Fruit fly (Drosophila melanogaster): ENCODE data around the gene Alr.

Gene Alr

DNA sequence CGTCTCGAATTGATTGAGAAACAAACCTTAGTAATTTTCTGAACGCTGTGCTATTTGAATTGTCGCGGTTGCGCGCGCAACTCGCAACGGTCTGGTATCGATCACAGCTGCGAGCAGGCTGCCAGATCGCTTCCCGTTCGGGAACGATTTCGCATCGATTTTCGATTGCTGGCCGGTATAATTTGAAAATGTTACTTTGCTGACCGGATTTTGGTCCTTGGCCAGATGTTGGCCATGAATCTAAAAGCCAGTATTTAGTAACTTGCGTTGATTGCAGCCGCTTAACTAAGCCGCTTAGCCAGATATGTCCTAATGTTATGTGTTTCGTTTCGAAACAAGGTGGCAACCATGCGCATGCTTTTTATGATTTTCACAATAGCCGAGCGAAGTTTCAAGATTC is 451 bp downstream of the Alr start (continued):
- TF ChIP-seq CrebB (tag; optimal IDR thresholded peaks at IDR 0.05) (no peak), CG1602 (GFP tag; optimal IDR thresholded peaks at IDR 0.05) (no peak), rib (GFP tag; IDR thresholded peaks at IDR 0.05) (no peak), PHDP (tag; optimal IDR thresholded peaks at IDR 0.05) (no peak), CG9727 (GFP tag; optimal IDR thresholded peaks at IDR 0.05) (no peak), CG7839 (tag; optimal IDR thresholded peaks at IDR 0.05) (no peak), CG12155 (GFP tag; optimal IDR thresholded peaks at IDR 0.05) (no peak), CG18599 (GFP tag; optimal IDR thresholded peaks at IDR 0.05) (no peak), Dbx (GFP tag; IDR thresholded peaks at IDR 0.05) (no peak), CoRest (tag; optimal IDR thresholded peaks at IDR 0.05) (peak; percentile 54), Jarid2 (GFP tag; optimal IDR thresholded peaks at IDR 0.05) (no peak), Spps (tag; optimal IDR thresholded peaks at IDR 0.05) (no peak), Meics (GFP tag; optimal IDR thresholded peaks at IDR 0.05) (no peak), CG16815 (GFP tag; optimal IDR thresholded peaks at IDR 0.05) (no peak), sob (GFP tag; IDR thresholded peaks at IDR 0.05) (0 out of 2 replicates have a peak, but pooled peaks have one; percentile 36), pita (GFP tag; optimal IDR thresholded peaks at IDR 0.05) (no peak), NK7.1 (GFP tag; optimal IDR thresholded peaks at IDR 0.05) (no peak), run (tag; optimal IDR thresholded peaks at IDR 0.05) (no peak), Awh (GFP tag; IDR thresholded peaks at IDR 0.05) (no peak), CG31441 (GFP tag; IDR thresholded peaks at IDR 0.05) (no peak), NfI (GFP tag; optimal IDR thresholded peaks at IDR 0.05) (no peak), CG10565 (GFP tag; optimal IDR thresholded peaks at IDR 0.05) (no peak), Sry-δ (GFP tag; optimal IDR thresholded peaks at IDR 0.05) (peak; percentile 75), CG9817 (tag; optimal IDR thresholded peaks at IDR 0.05) (no peak), Atf-2 (GFP tag; optimal IDR thresholded peaks at IDR 0.05) (no peak), inv (GFP tag; IDR thresholded peaks at IDR 0.05; ENCODE audit: partially characterized antibody) (no peak), CG10654 (GFP tag; optimal IDR thresholded peaks at IDR 0.05) (no peak), ewg (GFP tag; optimal IDR thresholded peaks at IDR 0.05) (peak; percentile 22), Antp (GFP tag; optimal IDR thresholded peaks at IDR 0.05) (peak; percentile 44), CG10209 (GFP tag; optimal IDR thresholded peaks at IDR 0.05) (no peak), CG2875 (GFP tag; optimal IDR thresholded peaks at IDR 0.05) (no peak), Ravus (GFP tag; IDR thresholded peaks at IDR 0.05) (no peak), CG15601 (tag; optimal IDR thresholded peaks at IDR 0.05) (no peak), CG15696 (tag; optimal IDR thresholded peaks at IDR 0.05) (no peak), Sry-β (GFP tag; optimal IDR thresholded peaks at IDR 0.05) (peak; percentile 62), HLH3B (GFP tag; IDR thresholded peaks at IDR 0.05) (no peak), CG17912 (GFP tag; optimal IDR thresholded peaks at IDR 0.05) (no peak), CG8478 (optimal IDR thresholded peaks at IDR 0.05) (no peak), ssp (GFP tag; IDR thresholded peaks at IDR 0.05) (no peak), CG34422 (GFP tag; IDR thresholded peaks at IDR 0.05) (no peak), tin (GFP tag; optimal IDR thresholded peaks at IDR 0.05) (no peak), CG9609 (GFP tag; optimal IDR thresholded peaks at IDR 0.05) (no peak), CG4617 (GFP tag; optimal IDR thresholded peaks at IDR 0.05; ENCODE audit: borderline replicate concordance) (peak; percentile 26), Dip2 (GFP tag; IDR thresholded peaks at IDR 0.05) (no peak), Opbp (GFP tag; IDR thresholded peaks at IDR 0.05; ENCODE audit: partially characterized antibody) (peak; percentile 50; the same call in 2 of the 3 replicates), CG3995 (GFP tag; optimal IDR thresholded peaks at IDR 0.05) (peak; percentile 67), onecut (GFP tag; IDR thresholded peaks at IDR 0.05) (peak; percentile 53), CG13123 (GFP tag; optimal IDR thresholded peaks at IDR 0.05) (no peak), lilli (GFP tag; optimal IDR thresholded peaks at IDR 0.05) (peak; percentile 19), gfzf (GFP tag; optimal IDR thresholded peaks at IDR 0.05) (peak; percentile 29), pum (GFP tag; optimal IDR thresholded peaks at IDR 0.05) (no peak), Gsc (GFP tag; IDR thresholded peaks at IDR 0.05) (no peak)
